Worm (Caenorhabditis elegans) whole organism, L1 larva: ENCODE data around the gene ZC317.7.

Experiments
- aha-1 ChIP-seq: fragments of 150-350 bp; optimal IDR thresholded peaks from 2 replicates; lab custom pipeline; 2014; ENCODE audit warnings: missing biosample characterization, missing genetic modification characterization
- lin-39 ChIP-seq: fragments of 150-350 bp; optimal IDR thresholded peaks from 2 replicates; lab custom pipeline; 2014; ENCODE audit warnings: missing biosample characterization, missing genetic modification reagents, missing genetic modification characterization
- nhr-11 ChIP-seq: fragments of 150-350 bp; optimal IDR thresholded peaks from 2 replicates; lab custom pipeline; 2014; ENCODE audit warnings: missing biosample characterization, missing genetic modification characterization
- nhr-19 ChIP-seq: fragments of 200-800 bp; sonication (Bioruptor generic); conservative IDR thresholded peaks from 2 replicates; pipeline ENCODE4 v1.3.6; 2022; ENCODE audit warnings: missing genetic modification characterization, missing compliant biosample characterization
- unc-62 ChIP-seq: fragments of 150-350 bp; optimal IDR thresholded peaks from 2 replicates; lab custom pipeline; 2014; ENCODE audit warnings: missing biosample characterization, missing genetic modification reagents, missing genetic modification characterization

- TF ChIP-seq nhr-11 (tag; lab: Kevin White, UChicago) (no peak), lin-39 (tag; lab: Kevin White, UChicago) (no peak), aha-1 (no peak), nhr-19 (GFP tag; lab: Robert Waterston, UW) (no peak), unc-62 (GFP tag; lab: Kevin White, UChicago) (no peak)
Observed at ce11 chrV:5433020-5433419, 37.8 kb downstream of the ZC317.7 start, which contains the start of gene acl-6.
